Worm (Caenorhabditis elegans) whole organism, L3 larva: ENCODE results near the gene dpff-1.

Source experiments
- fkh-10 ChIP-seq: sonication (generic microtip); optimal IDR thresholded peaks from 2 replicates; lab custom pipeline; 2017; ENCODE audit warnings: missing biosample characterization, missing genetic modification reagents, missing genetic modification characterization
- nhr-25 ChIP-seq: sonication (generic microtip); optimal IDR thresholded peaks from 2 replicates; lab custom pipeline; 2017; ENCODE audit warnings: missing biosample characterization, missing genetic modification characterization
- sea-2 ChIP-seq: fragments of 150-350 bp; sonication (generic microtip); optimal IDR thresholded peaks from 4 replicates; lab custom pipeline; 2014; ENCODE audit warnings: missing biosample characterization, missing genetic modification reagents, missing genetic modification characterization
- tbx-2 ChIP-seq: sonication (generic microtip); optimal IDR thresholded peaks from 2 replicates; lab custom pipeline; 2016; ENCODE audit warnings: mild to moderate bottlenecking, missing genetic modification characterization, missing compliant biosample characterization
- zag-1 ChIP-seq: fragments of 150-350 bp; optimal IDR thresholded peaks from 2 replicates; lab custom pipeline; 2014; ENCODE audit warnings: missing biosample characterization, missing genetic modification characterization

DNA sequence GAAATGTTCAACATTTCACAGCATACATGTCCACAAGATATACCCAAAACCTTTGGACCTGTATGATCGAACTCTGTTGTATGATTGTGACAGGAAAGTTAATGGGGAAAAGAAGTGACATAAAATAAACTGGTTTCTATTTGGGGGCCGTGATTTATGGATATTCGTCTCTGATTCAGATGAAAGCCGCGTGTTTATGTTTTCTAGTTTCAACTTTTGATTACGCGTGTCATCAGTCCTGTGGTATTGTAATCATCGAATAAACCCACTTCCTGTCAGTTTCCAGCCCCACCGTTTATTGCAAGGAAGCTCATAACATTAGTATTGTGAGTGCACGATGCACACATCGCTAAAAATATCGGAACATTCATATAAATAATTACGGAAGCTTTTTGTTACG, 16.1 kb upstream of the dpff-1 start:
- TF ChIP-seq nhr-25 (tag; lab: Kevin White, UChicago) (peak; percentile 74), zag-1 (tag; lab: Kevin White, UChicago) (no peak), fkh-10 (GFP tag; lab: Kevin White, UChicago) (no peak), sea-2 (no peak), tbx-2 (tag; lab: Kevin White, UChicago) (no peak)
